Comparison of ENCODE assay signal across 1 fruit fly cellular context in genomic region chr3L:785726-786351, dm6.
A peak's percentile ranks its signal among the peaks of the same experiment; 100 is the strongest.
TF ChIP-seq lines count a peak whose summit lies in the region.

No protein-coding gene starts in this region.

TF ChIP-seq in whole organism, embryonic, 481 proteins besides CTCF, POLR2A, EP300 and RAD21 (continued from another document and continues in another):
- no peak for TF ChIP-seq Antp (GFP tag; optimal IDR thresholded peaks at IDR 0.05; lab: Kevin White, UChicago)
- no peak for TF ChIP-seq Hey (tag; optimal IDR thresholded peaks at IDR 0.05; lab: Kevin White, UChicago)
- TF ChIP-seq Chrac-16 (GFP tag; optimal IDR thresholded peaks at IDR 0.05; lab: Kevin White, UChicago), result no peak
- TF ChIP-seq CG11560 (tag; IDR thresholded peaks at IDR 0.05; lab: Robert Waterston, UW), result no peak
- TF ChIP-seq CG11093 (GFP tag; IDR thresholded peaks at IDR 0.05; lab: Robert Waterston, UW), result no peak
- TF ChIP-seq CG16779 (GFP tag; IDR thresholded peaks at IDR 0.05; lab: Robert Waterston, UW), result no peak
- TF ChIP-seq exex (tag; optimal IDR thresholded peaks at IDR 0.05; lab: Kevin White, UChicago), result no peak
- TF ChIP-seq cad (GFP tag; optimal IDR thresholded peaks at IDR 0.05; lab: Kevin White, UChicago), result no peak
- no peak for TF ChIP-seq stc (GFP tag; IDR thresholded peaks at IDR 0.05; lab: Robert Waterston, UW)
- TF ChIP-seq CG34376 (GFP tag; optimal IDR thresholded peaks at IDR 0.05; lab: Kevin White, UChicago), result no peak
- TF ChIP-seq bcd (GFP tag; optimal IDR thresholded peaks at IDR 0.05; lab: Kevin White, UChicago), result no peak
- TF ChIP-seq Gug (GFP tag; IDR thresholded peaks at IDR 0.05; lab: Robert Waterston, UW), result no peak
- TF ChIP-seq prd (optimal IDR thresholded peaks at IDR 0.05; lab: Kevin White, UChicago), result no peak
- TF ChIP-seq prd (GFP tag; IDR thresholded peaks at IDR 0.05; lab: Robert Waterston, UW), result no peak
- no peak for TF ChIP-seq CG8924 (tag; optimal IDR thresholded peaks at IDR 0.05; lab: Kevin White, UChicago)
- TF ChIP-seq CG15479 (GFP tag; optimal IDR thresholded peaks at IDR 0.05; lab: Kevin White, UChicago), result no peak
- TF ChIP-seq CG5180 (GFP tag; optimal IDR thresholded peaks at IDR 0.05; lab: Kevin White, UChicago), result no peak
- TF ChIP-seq Poxn (GFP tag; IDR thresholded peaks at IDR 0.05; lab: Robert Waterston, UW), result no peak
- no peak for TF ChIP-seq CG12299 (tag; optimal IDR thresholded peaks at IDR 0.05; lab: Kevin White, UChicago)
- no peak for TF ChIP-seq Ets97D (GFP tag; optimal IDR thresholded peaks at IDR 0.05; lab: Kevin White, UChicago)
- TF ChIP-seq NC2β (GFP tag; optimal IDR thresholded peaks at IDR 0.05; lab: Kevin White, UChicago), result no peak
- TF ChIP-seq trh (GFP tag; optimal IDR thresholded peaks at IDR 0.05; lab: Kevin White, UChicago), result no peak
- TF ChIP-seq CG5953 (GFP tag; IDR thresholded peaks at IDR 0.05; lab: Robert Waterston, UW), result no peak
- TF ChIP-seq ro (GFP tag; IDR thresholded peaks at IDR 0.05; lab: Robert Waterston, UW), result no peak
- TF ChIP-seq yki (optimal IDR thresholded peaks at IDR 0.05; lab: Kevin White, UChicago), result no peak
- no peak for TF ChIP-seq lilli (GFP tag; optimal IDR thresholded peaks at IDR 0.05; lab: Kevin White, UChicago)
- TF ChIP-seq CG7839 (tag; optimal IDR thresholded peaks at IDR 0.05; lab: Kevin White, UChicago), result peak; percentile 41
- no peak for TF ChIP-seq hb (GFP tag; IDR thresholded peaks at IDR 0.05; lab: Robert Waterston, UW; ENCODE audit: partially characterized antibody)
- TF ChIP-seq Hmr (GFP tag; optimal IDR thresholded peaks at IDR 0.05; lab: Kevin White, UChicago), result no peak
- no peak for TF ChIP-seq Abd-B (GFP tag; optimal IDR thresholded peaks at IDR 0.05; lab: Kevin White, UChicago)
- TF ChIP-seq gsb-n (tag; optimal IDR thresholded peaks at IDR 0.05; lab: Kevin White, UChicago), result no peak
- TF ChIP-seq Stat92E (GFP tag; optimal IDR thresholded peaks at IDR 0.05; lab: Kevin White, UChicago), result no peak
- no peak for TF ChIP-seq CG31388 (GFP tag; optimal IDR thresholded peaks at IDR 0.05; lab: Kevin White, UChicago)
- no peak for TF ChIP-seq sc (optimal IDR thresholded peaks at IDR 0.05; lab: Kevin White, UChicago)
- no peak for TF ChIP-seq sc (GFP tag; optimal IDR thresholded peaks at IDR 0.05; lab: Kevin White, UChicago)
- no peak for TF ChIP-seq Vsx1 (GFP tag; optimal IDR thresholded peaks at IDR 0.05; lab: Kevin White, UChicago)
- no peak for TF ChIP-seq CG6654 (GFP tag; optimal IDR thresholded peaks at IDR 0.05; lab: Kevin White, UChicago)
- no peak for TF ChIP-seq CG4617 (GFP tag; optimal IDR thresholded peaks at IDR 0.05; lab: Kevin White, UChicago; ENCODE audit: borderline replicate concordance)
- TF ChIP-seq wor (GFP tag; IDR thresholded peaks at IDR 0.05; lab: Robert Waterston, UW), result no peak
- no peak for TF ChIP-seq corto (GFP tag; optimal IDR thresholded peaks at IDR 0.05; lab: Kevin White, UChicago)
- TF ChIP-seq CG34422 (GFP tag; IDR thresholded peaks at IDR 0.05; lab: Robert Waterston, UW), result no peak
- no peak for TF ChIP-seq emc (GFP tag; optimal IDR thresholded peaks at IDR 0.05; lab: Kevin White, UChicago)
- no peak for TF ChIP-seq wek (GFP tag; optimal IDR thresholded peaks at IDR 0.05; lab: Kevin White, UChicago)
- no peak for TF ChIP-seq gce (GFP tag; IDR thresholded peaks at IDR 0.05; lab: Robert Waterston, UW)
- no peak for TF ChIP-seq pb (GFP tag; optimal IDR thresholded peaks at IDR 0.05; lab: Kevin White, UChicago)
- no peak for TF ChIP-seq onecut (GFP tag; IDR thresholded peaks at IDR 0.05; lab: Robert Waterston, UW)
- TF ChIP-seq tna (GFP tag; IDR thresholded peaks at IDR 0.05; lab: Robert Waterston, UW; ENCODE audit: partially characterized antibody), result no peak
- TF ChIP-seq CG12071 (GFP tag; optimal IDR thresholded peaks at IDR 0.05; lab: Kevin White, UChicago), result no peak
- no peak for TF ChIP-seq shn (GFP tag; optimal IDR thresholded peaks at IDR 0.05; lab: Kevin White, UChicago)
- no peak for TF ChIP-seq CG31224 (GFP tag; IDR thresholded peaks at IDR 0.05; lab: Robert Waterston, UW)
- TF ChIP-seq NK7.1 (GFP tag; optimal IDR thresholded peaks at IDR 0.05; lab: Kevin White, UChicago), result no peak
- TF ChIP-seq caup (GFP tag; optimal IDR thresholded peaks at IDR 0.05; lab: Kevin White, UChicago; ENCODE audit: severe bottlenecking), result no peak
- no peak for TF ChIP-seq TFAM (GFP tag; optimal IDR thresholded peaks at IDR 0.05; lab: Kevin White, UChicago)
- TF ChIP-seq D19B (GFP tag; optimal IDR thresholded peaks at IDR 0.05; lab: Kevin White, UChicago), result no peak
- no peak for TF ChIP-seq sim (GFP tag; IDR thresholded peaks at IDR 0.05; lab: Robert Waterston, UW)
- no peak for TF ChIP-seq repo (GFP tag; optimal IDR thresholded peaks at IDR 0.05; lab: Kevin White, UChicago)
- no peak for TF ChIP-seq CG14014 (GFP tag; IDR thresholded peaks at IDR 0.05; lab: Robert Waterston, UW)
- no peak for TF ChIP-seq br (optimal IDR thresholded peaks at IDR 0.05; lab: Kevin White, UChicago)
- no peak for TF ChIP-seq CG4707 (GFP tag; optimal IDR thresholded peaks at IDR 0.05; lab: Kevin White, UChicago)
- TF ChIP-seq CG18262 (tag; optimal IDR thresholded peaks at IDR 0.05; lab: Kevin White, UChicago), result peak; percentile 17
- TF ChIP-seq lola (GFP tag; optimal IDR thresholded peaks at IDR 0.05; lab: Kevin White, UChicago), result no peak
- no peak for TF ChIP-seq Meics (GFP tag; optimal IDR thresholded peaks at IDR 0.05; lab: Kevin White, UChicago)
- TF ChIP-seq Drgx (GFP tag; IDR thresholded peaks at IDR 0.05; lab: Robert Waterston, UW), result peak; percentile 31; the same call in 1 of the 2 replicates
- no peak for TF ChIP-seq CHES-1-like (GFP tag; optimal IDR thresholded peaks at IDR 0.05; lab: Kevin White, UChicago)
- TF ChIP-seq Fer1 (GFP tag; optimal IDR thresholded peaks at IDR 0.05; lab: Kevin White, UChicago), result no peak
- TF ChIP-seq CG12769 (tag; optimal IDR thresholded peaks at IDR 0.05; lab: Kevin White, UChicago), result no peak
- no peak for TF ChIP-seq CG8290 (GFP tag; optimal IDR thresholded peaks at IDR 0.05; lab: Kevin White, UChicago)
- peak in 1 of 2 experiments; percentile 12 for TF ChIP-seq CG8290 (tag; optimal IDR thresholded peaks at IDR 0.05; lab: Kevin White, UChicago)
- TF ChIP-seq CG14965 (GFP tag; optimal IDR thresholded peaks at IDR 0.05; lab: Kevin White, UChicago; ENCODE audit: borderline replicate concordance), result no peak
- TF ChIP-seq sr (GFP tag; IDR thresholded peaks at IDR 0.05; lab: Robert Waterston, UW), result no peak
- no peak for TF ChIP-seq Rfx (GFP tag; IDR thresholded peaks at IDR 0.05; lab: Robert Waterston, UW)
- peak; percentile 37 for TF ChIP-seq kah (GFP tag; optimal IDR thresholded peaks at IDR 0.05; lab: Kevin White, UChicago)
- TF ChIP-seq Fer2 (tag; optimal IDR thresholded peaks at IDR 0.05; lab: Kevin White, UChicago), result no peak
- no peak for TF ChIP-seq CG13775 (GFP tag; optimal IDR thresholded peaks at IDR 0.05; lab: Kevin White, UChicago)
- no peak for TF ChIP-seq CG13287 (GFP tag; IDR thresholded peaks at IDR 0.05; lab: Robert Waterston, UW; ENCODE audit: partially characterized antibody)
- TF ChIP-seq Camta (GFP tag; optimal IDR thresholded peaks at IDR 0.05; lab: Kevin White, UChicago), result no peak
- no peak; the same call in 1 of the 2 replicates for TF ChIP-seq sob (GFP tag; IDR thresholded peaks at IDR 0.05; lab: Robert Waterston, UW)
- TF ChIP-seq Gsc (GFP tag; IDR thresholded peaks at IDR 0.05; lab: Robert Waterston, UW), result no peak
- no peak for TF ChIP-seq zfh1 (GFP tag; IDR thresholded peaks at IDR 0.05; lab: Robert Waterston, UW)
- no peak; the same call in 1 of the 2 replicates for TF ChIP-seq vvl (GFP tag; IDR thresholded peaks at IDR 0.05; lab: Robert Waterston, UW)
- TF ChIP-seq bsh (GFP tag; optimal IDR thresholded peaks at IDR 0.05; lab: Kevin White, UChicago), result peak in 1 of 2 experiments; percentile 37
- TF ChIP-seq Sin3A (optimal IDR thresholded peaks at IDR 0.05; lab: Kevin White, UChicago), result no peak
- no peak for TF ChIP-seq Mes4 (GFP tag; optimal IDR thresholded peaks at IDR 0.05; lab: Kevin White, UChicago)
- peak; percentile 45 for TF ChIP-seq Sox102F (GFP tag; optimal IDR thresholded peaks at IDR 0.05; lab: Kevin White, UChicago)
- TF ChIP-seq C15 (GFP tag; IDR thresholded peaks at IDR 0.05; lab: Robert Waterston, UW), result no peak
- TF ChIP-seq psq (GFP tag; optimal IDR thresholded peaks at IDR 0.05; lab: Kevin White, UChicago), result no peak
- TF ChIP-seq Taf1 (GFP tag; IDR thresholded peaks at IDR 0.05; lab: Robert Waterston, UW), result no peak
- no peak for TF ChIP-seq CG6689 (GFP tag; IDR thresholded peaks at IDR 0.05; lab: Robert Waterston, UW)
- TF ChIP-seq H2.0 (GFP tag; IDR thresholded peaks at IDR 0.05; lab: Robert Waterston, UW), result no peak
- TF ChIP-seq Lim3 (GFP tag; IDR thresholded peaks at IDR 0.05; lab: Robert Waterston, UW), result no peak
- TF ChIP-seq pum (GFP tag; optimal IDR thresholded peaks at IDR 0.05; lab: Kevin White, UChicago), result no peak
- no peak for TF ChIP-seq grn (GFP tag; optimal IDR thresholded peaks at IDR 0.05; lab: Kevin White, UChicago)
- no peak for TF ChIP-seq zfh2 (GFP tag; optimal IDR thresholded peaks at IDR 0.05; lab: Kevin White, UChicago)
- TF ChIP-seq CG30403 (GFP tag; optimal IDR thresholded peaks at IDR 0.05; lab: Kevin White, UChicago), result no peak
- no peak for TF ChIP-seq ssp (GFP tag; IDR thresholded peaks at IDR 0.05; lab: Robert Waterston, UW)
- no peak for TF ChIP-seq CG2120 (GFP tag; optimal IDR thresholded peaks at IDR 0.05; lab: Kevin White, UChicago)
- TF ChIP-seq usp (GFP tag; optimal IDR thresholded peaks at IDR 0.05; lab: Kevin White, UChicago), result no peak
- TF ChIP-seq nom (GFP tag; optimal IDR thresholded peaks at IDR 0.05; lab: Kevin White, UChicago), result no peak
- TF ChIP-seq CG15269 (tag; optimal IDR thresholded peaks at IDR 0.05; lab: Kevin White, UChicago), result no peak
- TF ChIP-seq crp (GFP tag; optimal IDR thresholded peaks at IDR 0.05; lab: Kevin White, UChicago), result no peak
- no peak for TF ChIP-seq CG3281 (GFP tag; optimal IDR thresholded peaks at IDR 0.05; lab: Kevin White, UChicago)
- no peak for TF ChIP-seq HmgZ (tag; optimal IDR thresholded peaks at IDR 0.05; lab: Kevin White, UChicago)
- no peak for TF ChIP-seq CG32767 (GFP tag; IDR thresholded peaks at IDR 0.05; lab: Robert Waterston, UW)
- TF ChIP-seq BEAF-32 (GFP tag; optimal IDR thresholded peaks at IDR 0.05; lab: Kevin White, UChicago), result no peak
- TF ChIP-seq dm (GFP tag; optimal IDR thresholded peaks at IDR 0.05; lab: Kevin White, UChicago), result no peak
- no peak for TF ChIP-seq lbe (GFP tag; optimal IDR thresholded peaks at IDR 0.05; lab: Kevin White, UChicago)
- TF ChIP-seq CG15011 (GFP tag; optimal IDR thresholded peaks at IDR 0.05; lab: Kevin White, UChicago), result no peak
- TF ChIP-seq CG2889 (GFP tag; IDR thresholded peaks at IDR 0.05; lab: Robert Waterston, UW), result no peak
- TF ChIP-seq CG30020 (tag; optimal IDR thresholded peaks at IDR 0.05; lab: Kevin White, UChicago), result no peak
- no peak for TF ChIP-seq Hmx (GFP tag; optimal IDR thresholded peaks at IDR 0.05; lab: Kevin White, UChicago)
- no peak for TF ChIP-seq GATAe (GFP tag; conservative IDR thresholded peaks at IDR 0.05; lab: Robert Waterston, UW)
- TF ChIP-seq gcm2 (GFP tag; optimal IDR thresholded peaks at IDR 0.05; lab: Kevin White, UChicago), result no peak
- peak; percentile 16 for TF ChIP-seq CG17359 (tag; optimal IDR thresholded peaks at IDR 0.05; lab: Kevin White, UChicago)
- no peak for TF ChIP-seq CG1647 (GFP tag; optimal IDR thresholded peaks at IDR 0.05; lab: Kevin White, UChicago)
- TF ChIP-seq CkIIα-i1 (GFP tag; IDR thresholded peaks at IDR 0.05; lab: Robert Waterston, UW), result no peak
- no peak for TF ChIP-seq CG12219 (GFP tag; optimal IDR thresholded peaks at IDR 0.05; lab: Kevin White, UChicago)
- TF ChIP-seq CG13296 (GFP tag; optimal IDR thresholded peaks at IDR 0.05; lab: Kevin White, UChicago), result no peak
- no peak for TF ChIP-seq NFAT (GFP tag; IDR thresholded peaks at IDR 0.05; lab: Robert Waterston, UW)
- no peak for TF ChIP-seq cwo (GFP tag; optimal IDR thresholded peaks at IDR 0.05; lab: Kevin White, UChicago)
- TF ChIP-seq fu2 (GFP tag; optimal IDR thresholded peaks at IDR 0.05; lab: Kevin White, UChicago), result no peak
- TF ChIP-seq crol (GFP tag; IDR thresholded peaks at IDR 0.05; lab: Robert Waterston, UW), result no peak
- no peak for TF ChIP-seq CG9437 (GFP tag; optimal IDR thresholded peaks at IDR 0.05; lab: Kevin White, UChicago)
- TF ChIP-seq jing (GFP tag; optimal IDR thresholded peaks at IDR 0.05; lab: Kevin White, UChicago), result no peak
- no peak for TF ChIP-seq rib (GFP tag; IDR thresholded peaks at IDR 0.05; lab: Robert Waterston, UW)
- no peak for TF ChIP-seq CG6254 (GFP tag; optimal IDR thresholded peaks at IDR 0.05; lab: Kevin White, UChicago)
- no peak for TF ChIP-seq CG18764 (GFP tag; optimal IDR thresholded peaks at IDR 0.05; lab: Kevin White, UChicago)
- no peak for TF ChIP-seq sima (GFP tag; optimal IDR thresholded peaks at IDR 0.05; lab: Kevin White, UChicago)
- TF ChIP-seq nau (GFP tag; optimal IDR thresholded peaks at IDR 0.05; lab: Kevin White, UChicago), result peak; percentile 89
- no peak for TF ChIP-seq CG4854 (GFP tag; optimal IDR thresholded peaks at IDR 0.05; lab: Kevin White, UChicago)
- no peak for TF ChIP-seq wdn (GFP tag; IDR thresholded peaks at IDR 0.05; lab: Robert Waterston, UW)
- TF ChIP-seq fd96Cb (tag; optimal IDR thresholded peaks at IDR 0.05; lab: Kevin White, UChicago), result peak; percentile 46
- TF ChIP-seq Dp (GFP tag; optimal IDR thresholded peaks at IDR 0.05; lab: Kevin White, UChicago), result no peak
- TF ChIP-seq Scr (GFP tag; IDR thresholded peaks at IDR 0.05; lab: Robert Waterston, UW; ENCODE audit: partially characterized antibody), result no peak
- no peak for TF ChIP-seq Dek (tag; optimal IDR thresholded peaks at IDR 0.05; lab: Kevin White, UChicago)
- TF ChIP-seq so (GFP tag; IDR thresholded peaks at IDR 0.05; lab: Robert Waterston, UW), result no peak
- peak; percentile 94 for TF ChIP-seq D19A (tag; optimal IDR thresholded peaks at IDR 0.05; lab: Kevin White, UChicago)
- TF ChIP-seq CG33213 (GFP tag; optimal IDR thresholded peaks at IDR 0.05; lab: Kevin White, UChicago), result no peak
- TF ChIP-seq CG11504 (tag; optimal IDR thresholded peaks at IDR 0.05; lab: Kevin White, UChicago), result peak; percentile 29
- TF ChIP-seq zen2 (GFP tag; IDR thresholded peaks at IDR 0.05; lab: Robert Waterston, UW; ENCODE audit: partially characterized antibody), result no peak
- no peak for TF ChIP-seq CG6813 (GFP tag; optimal IDR thresholded peaks at IDR 0.05; lab: Kevin White, UChicago)
- TF ChIP-seq cg (GFP tag; optimal IDR thresholded peaks at IDR 0.05; lab: Kevin White, UChicago), result no peak
- no peak for TF ChIP-seq CG1602 (GFP tag; optimal IDR thresholded peaks at IDR 0.05; lab: Kevin White, UChicago)
